Worm (Caenorhabditis elegans) whole organism, L3 larva: ENCODE measurements around the gene sssh-1.
A peak's percentile ranks its signal among the peaks of the same experiment; 100 is the strongest.

Experiments
- R02D3.7 ChIP-seq: fragments of 150-350 bp; optimal IDR thresholded peaks from 2 replicates; lab custom pipeline; 2014; ENCODE audit warnings: missing biosample characterization, missing genetic modification characterization
- ZK546.5 ChIP-seq: sonication (generic microtip); optimal IDR thresholded peaks from 2 replicates; lab custom pipeline; 2017; ENCODE audit warnings: missing biosample characterization, missing genetic modification characterization
- ceh-16 ChIP-seq: sonication (generic microtip); optimal IDR thresholded peaks from 2 replicates; lab custom pipeline; 2017; ENCODE audit warnings: missing biosample characterization, missing genetic modification characterization
- daf-12 ChIP-seq: fragments of 150-350 bp; optimal IDR thresholded peaks from 2 replicates; lab custom pipeline; 2014; ENCODE audit warnings: missing biosample characterization, missing genetic modification reagents, missing genetic modification characterization
- elt-1 ChIP-seq: fragments of 150-350 bp; optimal IDR thresholded peaks from 2 replicates; lab custom pipeline; 2014; ENCODE audit warnings: missing biosample characterization, missing genetic modification characterization
- elt-2 ChIP-seq: sonication (generic microtip); optimal IDR thresholded peaks from 2 replicates; lab custom pipeline; 2016; ENCODE audit warnings: missing genetic modification reagents, mild to moderate bottlenecking, missing genetic modification characterization, missing compliant biosample characterization
- fkh-10 ChIP-seq: sonication (generic microtip); optimal IDR thresholded peaks from 2 replicates; lab custom pipeline; 2017; ENCODE audit warnings: missing biosample characterization, missing genetic modification reagents, missing genetic modification characterization
- fkh-2 ChIP-seq: fragments of 150-350 bp; optimal IDR thresholded peaks from 2 replicates; lab custom pipeline; 2014; ENCODE audit warnings: missing biosample characterization, missing genetic modification reagents, missing genetic modification characterization
- fos-1 ChIP-seq: fragments of 150-350 bp; optimal IDR thresholded peaks from 2 replicates; lab custom pipeline; 2014; ENCODE audit warnings: missing biosample characterization, missing genetic modification characterization
- jun-1 ChIP-seq: fragments of 150-350 bp; optimal IDR thresholded peaks from 2 replicates; lab custom pipeline; 2014; ENCODE audit warnings: missing biosample characterization, missing genetic modification reagents, missing genetic modification characterization
- lin-39 ChIP-seq: fragments of 150-350 bp; optimal IDR thresholded peaks from 2 replicates; lab custom pipeline; 2018; ENCODE audit warnings: missing biosample characterization, missing genetic modification reagents, missing genetic modification characterization
- mdl-1 ChIP-seq: fragments of 150-350 bp; optimal IDR thresholded peaks from 2 replicates; lab custom pipeline; 2014; ENCODE audit warnings: missing biosample characterization, missing genetic modification characterization
- mml-1 ChIP-seq: fragments of 150-350 bp; sonication (generic microtip); optimal IDR thresholded peaks from 3 replicates; lab custom pipeline; 2014; ENCODE audit warnings: missing biosample characterization, missing genetic modification characterization
- nfya-1 ChIP-seq: sonication (generic microtip); optimal IDR thresholded peaks from 2 replicates; lab custom pipeline; 2017; ENCODE audit warnings: missing genetic modification characterization, mild to moderate bottlenecking, missing compliant biosample characterization, antibody characterized with exemption, moderate library complexity; ENCODE audit not compliant: insufficient read depth
- nhr-11 ChIP-seq: fragments of 150-350 bp; optimal IDR thresholded peaks from 2 replicates; lab custom pipeline; 2014; ENCODE audit warnings: missing biosample characterization, missing genetic modification characterization
- nhr-23 ChIP-seq: fragments of 150-350 bp; optimal IDR thresholded peaks from 2 replicates; lab custom pipeline; 2014; ENCODE audit warnings: missing biosample characterization, missing genetic modification reagents, missing genetic modification characterization
- nhr-237 ChIP-seq: fragments of 150-350 bp; optimal IDR thresholded peaks from 2 replicates; lab custom pipeline; 2014; ENCODE audit warnings: missing biosample characterization, missing genetic modification characterization
- nhr-25 ChIP-seq: sonication (generic microtip); optimal IDR thresholded peaks from 2 replicates; lab custom pipeline; 2017; ENCODE audit warnings: missing biosample characterization, missing genetic modification characterization
- nhr-76 ChIP-seq: fragments of 150-350 bp; sonication (generic microtip); optimal IDR thresholded peaks from 5 replicates; lab custom pipeline; 2014; ENCODE audit warnings: missing biosample characterization, missing genetic modification characterization
- nhr-77 ChIP-seq: fragments of 150-350 bp; optimal IDR thresholded peaks from 2 replicates; lab custom pipeline; 2014; ENCODE audit warnings: missing biosample characterization, missing genetic modification characterization
- pqm-1 ChIP-seq: fragments of 150-350 bp; optimal IDR thresholded peaks from 2 replicates; lab custom pipeline; 2017; ENCODE audit warnings: missing biosample characterization, missing genetic modification characterization, inconsistent platforms
- skn-1 ChIP-seq: fragments of 150-350 bp; optimal IDR thresholded peaks from 2 replicates; lab custom pipeline; 2014; ENCODE audit warnings: missing biosample characterization, missing genetic modification characterization
- snpc-4 ChIP-seq: fragments of 150-350 bp; optimal IDR thresholded peaks from 2 replicates; lab custom pipeline; 2014; ENCODE audit warnings: missing biosample characterization, missing genetic modification characterization
- unc-39 ChIP-seq: sonication (generic microtip); optimal IDR thresholded peaks from 4 replicates; lab custom pipeline; 2017; ENCODE audit warnings: missing biosample characterization, missing genetic modification characterization
- unc-62 ChIP-seq: fragments of 150-350 bp; sonication (generic microtip); optimal IDR thresholded peaks from 4 replicates; lab custom pipeline; 2014; ENCODE audit warnings: missing biosample characterization, missing genetic modification reagents, missing genetic modification characterization
- ztf-11 ChIP-seq: fragments of 150-350 bp; optimal IDR thresholded peaks from 2 replicates; lab custom pipeline; 2014; ENCODE audit warnings: missing biosample characterization, missing genetic modification characterization
- ztf-4 ChIP-seq: fragments of 150-350 bp; optimal IDR thresholded peaks from 2 replicates; lab custom pipeline; 2014; ENCODE audit warnings: missing biosample characterization, missing genetic modification characterization

The sssh-1 gene

ce11 chrX:14918538-14918937 lies 42.8 kb downstream of the sssh-1 start, which contains the start of gene npr-40:
Gene npr-40, plus strand, starts transcription at chrX:14918838.
- no peak for TF ChIP-seq fos-1
- no peak for TF ChIP-seq snpc-4 (tag; lab: Kevin White, UChicago)
- no peak for TF ChIP-seq elt-2 (tag; lab: Kevin White, UChicago)
- no peak for TF ChIP-seq ZK546.5 (tag; lab: Kevin White, UChicago)
- TF ChIP-seq nhr-23 (tag; lab: Kevin White, UChicago): no peak
- no peak for TF ChIP-seq nhr-25 (tag; lab: Kevin White, UChicago)
- no peak for TF ChIP-seq skn-1 (tag; lab: Kevin White, UChicago)
- TF ChIP-seq fkh-2 (tag; lab: Kevin White, UChicago): no peak
- no peak for TF ChIP-seq nfya-1 (tag; lab: Kevin White, UChicago)
- no peak for TF ChIP-seq elt-1
- TF ChIP-seq pqm-1 (tag; lab: Kevin White, UChicago): no peak
- TF ChIP-seq nhr-76 (tag; lab: Kevin White, UChicago): no peak
- no peak for TF ChIP-seq mdl-1
- TF ChIP-seq unc-62: no peak
- no peak for TF ChIP-seq R02D3.7 (tag; lab: Kevin White, UChicago)
- TF ChIP-seq ztf-4 (tag; lab: Kevin White, UChicago): no peak
- no peak for TF ChIP-seq mml-1 (tag; lab: Kevin White, UChicago)

ce11 chrX:14920880-14921279 lies 45.1 kb downstream of the sssh-1 start:
- TF ChIP-seq daf-12 (tag; lab: Kevin White, UChicago) (no peak), ZK546.5 (tag; lab: Kevin White, UChicago) (no peak), mdl-1 (no peak), unc-39 (tag; lab: Kevin White, UChicago) (no peak), fkh-10 (GFP tag; lab: Kevin White, UChicago) (peak; percentile 86), lin-39 (no peak), nhr-76 (tag; lab: Kevin White, UChicago) (no peak)
- TF ChIP-seq, all 47 proteins: peak for 1

DNA sequence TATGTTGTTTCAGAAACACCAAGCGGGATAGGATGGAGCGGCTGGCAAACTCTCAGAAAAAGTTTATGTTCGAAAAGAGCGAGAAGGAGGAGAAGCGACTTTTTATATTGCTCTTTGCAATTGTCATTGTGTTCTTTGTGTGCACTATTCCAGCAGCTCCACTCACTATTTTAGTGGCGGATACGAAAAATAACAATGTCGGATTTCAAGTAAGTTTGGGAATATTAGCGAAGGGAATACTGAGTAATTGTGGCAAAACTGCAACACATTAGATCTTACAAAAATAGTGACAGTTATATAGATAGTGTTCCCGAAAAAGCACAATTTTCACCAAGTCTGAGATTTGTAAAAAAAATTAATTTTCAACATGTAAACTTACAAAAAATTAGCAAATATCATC lies 47.0 kb downstream of the sssh-1 start:
- TF ChIP-seq nhr-11 (tag; lab: Kevin White, UChicago) (no peak), nhr-237 (tag; lab: Kevin White, UChicago) (no peak), ceh-16 (tag; lab: Kevin White, UChicago) (no peak), ZK546.5 (tag; lab: Kevin White, UChicago) (no peak), nhr-77 (tag; lab: Kevin White, UChicago) (no peak), jun-1 (no peak), ztf-11 (no peak)
